Fruit fly (Drosophila melanogaster) S2 (cell line): ENCODE results near the gene CG32263.

Experiments used
- CG8478 ChIP-seq: fragments of >200 bp; optimal IDR thresholded peaks from 2 replicates; lab custom pipeline; 2018
- CTCF ChIP-seq, 2 experiments: fragments of >200 bp; optimal IDR thresholded peaks; 2 replicates each; lab custom pipeline; 2018

Gene CG32263

DNA sequence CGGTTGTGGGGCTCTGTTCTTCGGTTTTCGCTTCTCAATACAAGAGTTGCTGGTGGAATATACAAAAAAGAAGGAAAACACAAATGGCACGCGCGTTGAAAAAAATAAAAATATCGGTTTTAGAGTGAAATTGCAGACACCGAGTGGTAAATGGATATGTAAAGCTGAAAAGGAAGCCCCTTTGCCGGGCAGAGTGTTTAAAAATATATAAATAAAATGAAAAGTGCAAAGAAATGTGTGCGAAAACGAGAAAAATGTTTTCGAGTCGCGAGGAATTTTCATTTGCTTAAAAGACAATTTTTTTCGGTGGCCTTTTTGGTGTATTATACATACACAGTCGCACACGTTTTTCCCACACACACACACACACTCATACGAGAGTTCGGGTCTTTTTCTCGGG, 15.0 kb upstream of the CG32263 start:
- no peak for TF ChIP-seq CTCF (optimal IDR thresholded peaks at IDR 0.05; lab: Kevin White, UChicago)
- TF ChIP-seq CG8478 = no peak

DNA sequence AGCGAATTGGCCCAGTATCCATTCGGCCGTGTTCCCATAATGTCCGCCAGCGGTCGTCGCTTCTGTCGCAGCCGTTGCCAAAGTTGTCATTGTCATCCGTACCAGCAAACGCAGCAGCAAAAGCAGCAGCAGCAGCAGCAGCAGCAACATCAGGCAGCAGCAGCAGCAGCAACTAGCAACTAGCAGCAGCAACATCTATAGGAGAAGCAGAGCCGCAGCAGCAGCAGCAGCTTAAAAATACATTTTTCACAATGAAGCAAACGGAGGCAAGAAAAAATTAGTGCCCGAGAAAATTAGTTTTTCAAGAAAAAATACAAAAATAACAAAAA, 14.5 kb upstream of the CG32263 start:
- TF ChIP-seq CTCF (optimal IDR thresholded peaks at IDR 0.05; lab: Kevin White, UChicago) = no peak
- no peak for TF ChIP-seq CG8478

DNA sequence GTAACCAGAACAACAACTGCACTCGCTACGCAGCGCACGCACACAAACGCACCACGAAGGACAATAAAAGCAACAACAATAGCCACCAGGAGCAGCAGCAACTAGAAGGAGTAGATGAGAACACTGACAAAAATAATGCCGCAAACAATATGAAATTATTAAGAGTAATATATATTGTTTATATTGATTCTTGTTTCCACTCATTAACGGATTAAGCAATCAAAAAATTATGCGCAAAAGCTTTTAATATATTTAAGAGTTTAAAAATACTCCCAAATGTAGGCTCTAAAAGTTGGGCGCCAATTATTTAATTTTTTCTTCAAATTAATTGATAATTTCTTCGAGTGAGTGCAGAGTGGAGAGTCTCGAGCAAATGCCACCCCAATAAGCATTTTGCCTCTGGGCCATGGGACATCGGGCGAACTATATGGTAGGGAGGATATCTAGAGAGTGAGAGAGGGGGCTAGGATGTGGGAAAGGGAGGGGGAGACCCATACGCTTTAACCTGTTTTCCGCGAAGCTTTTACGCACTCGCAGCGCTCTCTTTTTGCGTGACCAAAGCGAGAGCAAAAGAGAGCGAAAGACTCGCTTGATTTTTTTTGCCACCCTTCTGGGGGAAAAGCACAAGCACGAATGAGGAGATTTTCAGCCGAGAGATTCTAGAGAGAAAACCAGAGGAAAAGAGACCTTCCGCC, 14.0 kb upstream of the CG32263 start, which contains the start of gene Rdh:
Gene Rdh, plus strand, starts transcription at position 660 of the 695 bp plus-strand sequence.
- no peak for TF ChIP-seq CG8478
- TF ChIP-seq CTCF (optimal IDR thresholded peaks at IDR 0.05; lab: Kevin White, UChicago) = no peak

DNA sequence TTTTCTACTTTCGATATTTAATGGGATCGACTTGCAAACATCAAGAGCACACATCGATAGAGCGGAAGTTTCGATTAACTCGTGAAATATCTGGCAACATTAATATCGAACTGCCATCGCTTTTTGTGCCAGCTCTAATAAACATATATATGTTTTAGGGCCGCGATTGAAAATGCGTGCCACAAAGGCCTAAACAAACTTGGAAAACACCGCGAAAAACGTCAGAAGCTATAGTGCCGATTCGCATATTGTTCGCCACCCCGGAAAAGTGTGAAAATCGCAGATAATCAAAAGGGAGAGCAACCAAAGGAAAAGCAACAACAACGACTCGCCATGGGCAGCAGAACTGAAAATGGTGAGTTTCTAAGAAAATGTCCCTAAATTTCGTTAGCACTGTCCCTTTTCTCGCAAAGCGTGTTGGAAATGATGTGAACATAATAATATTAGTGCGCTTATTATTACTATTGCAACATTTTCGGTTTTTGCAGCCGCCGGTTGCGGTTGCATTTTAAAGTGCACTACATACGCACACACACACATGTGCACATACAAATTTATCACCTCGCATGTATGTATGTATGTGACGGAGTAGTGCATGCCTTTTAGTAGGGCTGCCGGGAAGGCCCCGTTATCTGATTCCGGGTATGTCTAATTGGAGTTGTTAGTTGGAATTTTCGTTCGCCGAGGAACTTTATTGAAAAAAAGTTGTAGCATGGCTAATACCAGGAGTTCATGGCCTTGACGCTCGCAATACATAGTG, 7.8 kb upstream of the CG32263 start, which contains the start of gene enc:
Gene enc, plus strand, starts transcription at position 114 of the 760 bp plus-strand sequence.
- TF ChIP-seq CG8478 = no peak
- TF ChIP-seq CTCF (optimal IDR thresholded peaks at IDR 0.05; lab: Kevin White, UChicago) = peak in 1 of 2 experiments; percentile 20

- no peak for TF ChIP-seq CG8478
- no peak for TF ChIP-seq CTCF (optimal IDR thresholded peaks at IDR 0.05; lab: Kevin White, UChicago)
These were observed 6.0 kb upstream of the CG32263 start for dm6 chr3L:3816772-3817483.

- no peak for TF ChIP-seq CTCF (optimal IDR thresholded peaks at IDR 0.05; lab: Kevin White, UChicago)
- TF ChIP-seq CG8478 = no peak
These were observed 5.3 kb upstream of the CG32263 start, which contains the start of gene Acp63F for dm6 chr3L:3816254-3816653. Gene Acp63F, minus strand, starts transcription at chr3L:3816354.

DNA sequence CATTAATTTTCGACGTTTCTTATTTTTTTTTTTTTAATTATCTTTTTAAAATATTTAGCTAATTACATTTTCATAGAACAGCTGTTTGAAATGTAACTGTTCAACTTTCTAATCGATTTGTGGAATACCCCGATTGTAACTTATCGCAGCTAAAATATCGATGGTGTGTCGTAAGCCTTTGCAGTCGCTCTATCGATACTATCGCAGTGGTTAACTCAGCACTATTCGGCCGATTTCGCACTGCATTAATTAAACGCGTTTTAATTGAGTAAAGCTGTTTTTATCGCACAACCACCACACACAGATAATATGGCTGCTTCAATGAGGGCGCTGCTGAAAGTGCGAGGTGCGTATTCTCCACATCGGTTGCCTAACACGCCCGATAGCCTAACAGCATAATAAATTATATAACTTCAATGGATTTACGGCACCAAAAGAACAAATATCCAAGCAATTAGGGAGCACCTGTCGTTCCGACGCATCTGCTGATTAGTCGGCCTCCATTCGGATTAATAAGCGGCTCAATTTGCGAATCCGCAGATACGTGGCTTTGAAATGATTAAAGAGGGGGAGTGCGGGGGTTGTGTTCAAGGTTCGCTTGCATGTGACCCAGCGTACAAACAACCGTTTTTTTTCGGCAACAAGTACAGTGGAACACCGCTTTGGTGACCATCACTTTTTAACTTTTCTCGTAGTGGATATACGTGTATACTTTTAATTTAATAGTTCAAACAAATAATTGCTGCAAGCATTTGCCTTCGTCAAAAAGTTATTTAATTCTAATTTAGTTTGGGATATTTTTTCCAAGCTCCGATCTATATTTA, 3.3 kb upstream of the CG32263 start, which contains the start of gene Scsalpha1:
Gene Scsalpha1, plus strand, starts transcription at position 202 of the 824 bp plus-strand sequence.
- TF ChIP-seq CTCF (optimal IDR thresholded peaks at IDR 0.05; lab: Kevin White, UChicago) (peak; percentile 27 to 35), CG8478 (no peak)

dm6 chr3L:3809943-3810342, 971 bp downstream of the CG32263 start, which contains the start of gene CG32262:
Gene CG32262, minus strand, starts transcription at chr3L:3810196.
- no peak for TF ChIP-seq CG8478
- no peak for TF ChIP-seq CTCF (optimal IDR thresholded peaks at IDR 0.05; lab: Kevin White, UChicago)

DNA sequence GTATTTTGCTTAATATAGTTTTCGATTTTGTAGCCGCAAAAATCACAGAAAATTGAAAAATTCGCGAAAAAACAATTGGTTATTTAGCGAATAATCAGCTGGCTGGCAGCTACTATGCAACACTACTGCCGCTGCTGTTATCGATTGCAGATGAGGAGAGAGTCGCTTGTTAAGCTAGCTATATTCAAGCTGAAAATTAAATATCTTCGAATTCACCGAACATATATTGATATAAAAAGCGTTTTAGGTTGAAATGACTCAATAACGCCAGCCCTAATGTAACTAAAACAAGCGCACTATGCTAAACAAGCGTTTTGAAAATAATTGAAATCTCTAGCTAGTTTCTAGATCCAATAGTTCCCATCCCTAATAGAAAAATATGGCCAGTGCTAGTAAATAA, 4.6 kb downstream of the CG32263 start, which contains the start of the genes CG32264, ntc and IntS10:
Gene CG32264, minus strand, starts transcription at position 130 of the 400 bp plus-strand sequence.
Gene ntc, minus strand, starts transcription at position 130 of the 400 bp plus-strand sequence.
Gene IntS10, plus strand, starts transcription at position 381 of the 400 bp plus-strand sequence.
- TF ChIP-seq CG8478 = no peak
- TF ChIP-seq CTCF (optimal IDR thresholded peaks at IDR 0.05; lab: Kevin White, UChicago) = no peak

DNA sequence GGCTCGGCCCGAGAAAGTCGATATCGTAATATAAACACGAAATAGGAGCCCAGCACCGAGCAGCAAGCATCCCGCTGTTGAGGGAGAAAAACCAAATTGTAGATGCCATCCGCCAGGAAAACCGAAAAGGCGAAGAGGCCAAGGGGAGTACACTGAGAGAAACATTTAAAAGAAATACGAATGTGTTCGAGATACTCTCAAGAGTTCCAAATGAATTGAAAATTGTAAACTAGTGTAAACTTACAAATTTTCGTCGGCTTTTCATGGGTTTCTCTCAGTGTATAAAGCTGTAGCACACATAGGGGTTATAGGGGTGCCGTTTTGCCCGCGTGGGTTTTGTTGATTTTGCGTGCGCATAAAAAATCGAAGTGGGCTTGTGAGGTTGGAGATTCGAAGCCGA, 8.2 kb downstream of the CG32263 start:
- TF ChIP-seq CTCF (optimal IDR thresholded peaks at IDR 0.05; lab: Kevin White, UChicago) = no peak

- TF ChIP-seq CTCF (optimal IDR thresholded peaks at IDR 0.05; lab: Kevin White, UChicago) = no peak
- TF ChIP-seq CG8478 = no peak
These were observed 9.1 kb downstream of the CG32263 start for dm6 chr3L:3801813-3802212.

DNA sequence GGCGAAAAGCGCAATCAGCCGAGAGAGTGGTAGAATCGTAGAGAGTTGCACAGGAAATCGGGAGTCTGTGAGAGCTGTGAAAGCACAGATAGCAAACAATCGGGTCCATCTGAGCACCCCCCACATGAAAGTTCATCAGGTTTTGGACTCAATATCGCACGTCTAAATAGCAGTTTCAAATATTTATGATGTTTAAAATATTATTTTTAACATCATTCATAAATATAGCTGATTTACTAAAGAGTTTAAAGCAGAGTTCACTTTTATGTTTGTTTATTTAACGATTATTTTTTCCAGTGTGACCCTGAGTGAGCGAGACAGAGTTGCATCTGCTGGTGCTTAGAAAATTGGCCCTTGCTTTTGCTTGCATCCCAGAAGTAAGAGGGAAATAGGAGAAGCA, 9.6 kb downstream of the CG32263 start:
- no peak for TF ChIP-seq CG8478
- no peak for TF ChIP-seq CTCF (optimal IDR thresholded peaks at IDR 0.05; lab: Kevin White, UChicago)

DNA sequence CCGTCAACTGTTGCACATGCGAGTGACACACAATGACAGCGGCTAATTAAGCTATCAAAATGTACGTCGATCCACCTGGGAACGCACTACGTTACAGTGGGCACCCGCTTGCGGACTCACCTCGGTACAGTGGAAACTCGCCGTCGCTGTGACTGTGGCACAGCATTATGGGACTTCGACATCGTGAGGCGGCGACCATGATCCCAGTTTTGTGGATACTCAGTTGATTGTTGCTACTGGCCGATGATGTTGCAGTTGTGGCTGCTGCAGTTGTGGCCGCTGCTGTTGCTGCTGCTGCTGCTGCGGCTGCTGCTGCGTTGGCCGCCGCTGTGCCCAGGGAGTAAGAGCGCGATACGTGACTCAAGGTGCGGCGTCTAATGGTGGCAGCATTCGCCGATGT, 11.1 kb downstream of the CG32263 start:
- no peak for TF ChIP-seq CTCF (optimal IDR thresholded peaks at IDR 0.05; lab: Kevin White, UChicago)
- no peak for TF ChIP-seq CG8478

dm6 chr3L:3798488-3798887, 12.4 kb downstream of the CG32263 start:
- TF ChIP-seq CTCF (optimal IDR thresholded peaks at IDR 0.05; lab: Kevin White, UChicago) (no peak), CG8478 (no peak)
